Worm (Caenorhabditis elegans) whole organism, L4 larva: ENCODE measurements around the gene F56A8.3.

ENCODE experiments used
- F37D6.2 ChIP-seq: sonication (generic microtip); optimal IDR thresholded peaks from 2 replicates; lab custom pipeline; 2016; ENCODE audit warnings: mild to moderate bottlenecking, missing genetic modification characterization, missing compliant biosample characterization
- T26A8.4 ChIP-seq: fragments of 200-800 bp; sonication (Bioruptor generic); IDR thresholded peaks from 2 replicates; pipeline ENCODE4 v1.3.6; 2022; ENCODE audit warnings: missing genetic modification characterization, missing compliant biosample characterization
- ama-1 ChIP-seq: fragments of 150-350 bp; optimal IDR thresholded peaks from 2 replicates; lab custom pipeline; 2014; ENCODE audit warnings: inconsistent platforms, mixed read lengths
- egl-43 ChIP-seq: fragments of 200-800 bp; sonication (Bioruptor generic); IDR thresholded peaks from 2 replicates; pipeline ENCODE4 v1.3.6; 2022; ENCODE audit warnings: missing genetic modification reagents, missing genetic modification characterization, missing compliant biosample characterization
- hlh-11 ChIP-seq: fragments of 200-800 bp; sonication (Bioruptor generic); optimal IDR thresholded peaks from 2 replicates; lab custom pipeline; 2018; ENCODE audit warnings: mild to moderate bottlenecking, missing genetic modification characterization, missing compliant biosample characterization
- lin-39 ChIP-seq: fragments of 150-350 bp; optimal IDR thresholded peaks from 2 replicates; lab custom pipeline; 2014; ENCODE audit warnings: missing biosample characterization, missing genetic modification reagents, missing genetic modification characterization
- nhr-10 ChIP-seq: fragments of 150-350 bp; optimal IDR thresholded peaks from 2 replicates; lab custom pipeline; 2014; ENCODE audit warnings: missing biosample characterization, missing genetic modification characterization
- nhr-6 ChIP-seq: fragments of 150-350 bp; optimal IDR thresholded peaks from 2 replicates; lab custom pipeline; 2014; ENCODE audit warnings: missing biosample characterization, missing genetic modification characterization
- pha-4 ChIP-seq, 2 experiments: fragments of 150-350 bp in 1 of 2; fragments of 200-800 bp in 1 of 2; sonication (Bioruptor generic) in 1 of 2; IDR thresholded peaks in 1 of 2; optimal IDR thresholded peaks in 1 of 2; 2 replicates each; pipeline versions ENCODE4 v1.3.6 to Lab custom; 2014 to 2022; ENCODE audit warnings: missing genetic modification characterization in 2 of 2, missing genetic modification reagents in 2 of 2, missing biosample characterization in 1 of 2, missing compliant biosample characterization in 1 of 2
- snpc-4 ChIP-seq: fragments of 150-350 bp; optimal IDR thresholded peaks from 2 replicates; lab custom pipeline; 2014; ENCODE audit warnings: missing biosample characterization, missing genetic modification characterization
- zag-1 ChIP-seq: fragments of 150-350 bp; optimal IDR thresholded peaks from 2 replicates; lab custom pipeline; 2014; ENCODE audit warnings: missing biosample characterization, missing genetic modification characterization

DNA sequence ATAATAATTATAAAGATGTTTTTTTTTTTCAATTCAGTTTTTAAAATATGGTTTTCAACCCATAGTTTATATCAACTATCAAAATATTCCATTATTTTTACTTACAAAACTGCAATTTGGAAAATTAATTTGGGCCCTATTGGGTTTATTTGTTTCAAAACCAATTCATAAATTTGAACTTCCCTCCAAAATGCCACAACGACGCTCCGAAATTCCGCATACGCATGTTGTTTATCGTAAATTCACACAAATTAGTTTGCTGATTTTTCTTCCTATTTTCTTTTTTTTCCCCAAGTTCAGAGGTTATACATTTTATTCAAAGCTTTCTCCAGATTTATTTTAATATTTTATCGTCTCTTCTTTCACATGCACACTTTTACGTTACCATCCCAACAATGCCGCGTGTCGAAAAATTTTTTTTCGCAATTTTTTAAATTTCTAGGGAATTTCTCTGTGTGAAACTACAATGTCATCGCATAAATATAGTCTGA, at the start of gene F56A8.3:
- no peak for TF ChIP-seq lin-39 (tag; lab: Kevin White, UChicago)
- TF ChIP-seq snpc-4, result no peak
- no peak for TF ChIP-seq egl-43
- TF ChIP-seq nhr-10 (tag; lab: Kevin White, UChicago), result no peak
- peak; percentile 16; the same call in 1 of the 2 replicates for TF ChIP-seq T26A8.4 (GFP tag; lab: Robert Waterston, UW)
- peak; percentile 8; the same call in 1 of the 2 replicates for TF ChIP-seq pha-4 (GFP tag; IDR thresholded peaks at IDR 0.05; lab: Robert Waterston, UW)
- TF ChIP-seq pha-4 (tag; optimal IDR thresholded peaks at IDR 0.05; lab: Kevin White, UChicago), result no peak
- no peak for TF ChIP-seq zag-1 (tag; lab: Kevin White, UChicago)
- TF ChIP-seq nhr-6 (tag; lab: Kevin White, UChicago), result peak; percentile 80
- TF ChIP-seq F37D6.2 (tag; lab: Kevin White, UChicago), result no peak
- no peak for TF ChIP-seq ama-1 (lab: Kevin White, UChicago)
- TF ChIP-seq hlh-11 (tag; lab: Kevin White, UChicago), result no peak
